Fruit fly (Drosophila melanogaster): ENCODE measurements around the gene Obp69a.

DNA sequence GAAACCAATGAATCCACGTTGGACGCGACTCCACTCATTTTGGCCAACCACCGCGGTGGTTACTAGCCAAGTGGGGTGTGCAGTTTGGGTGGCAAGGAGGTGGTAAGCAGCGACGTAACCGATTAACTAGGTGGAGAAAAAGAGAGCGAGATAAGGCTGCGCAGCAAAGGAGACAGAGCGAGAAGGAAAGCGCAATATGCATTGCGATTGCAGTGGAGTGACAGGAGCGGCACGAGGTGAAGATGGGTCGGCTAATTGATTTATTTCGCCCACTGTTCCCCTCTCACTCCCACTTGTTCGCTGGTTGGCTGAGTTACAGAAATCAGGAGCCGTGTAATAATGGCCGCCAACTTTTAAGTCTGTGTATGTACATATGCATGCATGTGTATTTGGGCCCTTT lies 37.7 kb downstream of the Obp69a start:
- TF ChIP-seq ovo (GFP tag; optimal IDR thresholded peaks at IDR 0.05) (no peak), CG12768 (GFP tag; optimal IDR thresholded peaks at IDR 0.05) (no peak), Mnt (GFP tag; optimal IDR thresholded peaks at IDR 0.05) (no peak)
